Fruit fly (Drosophila melanogaster) S2 (cell line): ENCODE measurements around the gene CG31642.

Experiments used
- CG8478 ChIP-seq: fragments of >200 bp; optimal IDR thresholded peaks from 2 replicates; lab custom pipeline; 2018
- CTCF ChIP-seq, 2 experiments: fragments of >200 bp; optimal IDR thresholded peaks; 2 replicates each; lab custom pipeline; 2018

DNA sequence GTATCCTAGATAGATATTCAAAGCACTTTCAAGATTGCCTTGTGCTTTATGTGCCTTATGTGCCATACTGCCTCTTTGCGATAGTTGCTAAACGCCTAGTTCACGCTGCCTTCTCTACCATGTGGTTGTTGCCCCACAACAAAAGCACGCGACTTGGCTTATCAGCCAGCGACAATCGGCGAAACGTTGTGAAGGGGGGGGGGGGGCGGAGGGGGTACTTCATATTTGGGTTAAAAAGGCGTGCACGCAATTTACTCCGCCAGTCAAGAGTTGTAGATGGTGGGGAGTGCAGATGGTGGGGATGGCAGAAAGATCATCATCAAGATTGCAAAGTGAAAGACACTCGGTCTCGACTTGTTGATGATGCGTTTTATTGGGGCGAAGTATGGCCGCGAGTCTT, 50.8 kb downstream of the CG31642 start:
- TF ChIP-seq CG8478 (no peak), CTCF (optimal IDR thresholded peaks at IDR 0.05; lab: Kevin White, UChicago) (no peak)
